Worm (Caenorhabditis elegans): ENCODE data around the gene F25B4.7.

- no peak for TF ChIP-seq him-1 (tag; optimal IDR thresholded peaks at IDR 0.05)
- no peak for TF ChIP-seq W03F9.2 (tag; optimal IDR thresholded peaks at IDR 0.05)
Observed at ce11 chrV:5696177-5696576, 9.2 kb upstream of the F25B4.7 start.
